Worm (Caenorhabditis elegans) whole organism, L1 larva: Measurements from ENCODE around the gene cnc-11.
A peak's percentile ranks its signal among the peaks of the same experiment; 100 is the strongest.

Experiments
- C04F5.9 ChIP-seq: sonication (generic microtip); optimal IDR thresholded peaks from 2 replicates; lab custom pipeline; 2016; ENCODE audit warnings: missing genetic modification characterization, missing compliant biosample characterization
- C16A3.4 ChIP-seq: fragments of 150-350 bp; optimal IDR thresholded peaks from 2 replicates; lab custom pipeline; 2014; ENCODE audit warnings: missing biosample characterization, missing genetic modification characterization
- aha-1 ChIP-seq: fragments of 150-350 bp; optimal IDR thresholded peaks from 2 replicates; lab custom pipeline; 2014; ENCODE audit warnings: missing biosample characterization, missing genetic modification characterization
- ama-1 ChIP-seq: fragments of 150-350 bp; optimal IDR thresholded peaks from 2 replicates; lab custom pipeline; 2014
- ceh-63 ChIP-seq: fragments of 200-800 bp; sonication (Bioruptor generic); optimal IDR thresholded peaks from 2 replicates; lab custom pipeline; 2018; ENCODE audit warnings: mild to moderate bottlenecking, missing genetic modification characterization, missing compliant biosample characterization
- ceh-82 ChIP-seq, 3 experiments: fragments of 150-350 bp in 1 of 3; sonication (generic microtip) in 2 of 3; optimal IDR thresholded peaks; 2 replicates each; lab custom pipeline; 2014 to 2017; ENCODE audit warnings: missing biosample characterization in 3 of 3, missing genetic modification characterization in 3 of 3
- ceh-88 ChIP-seq: fragments of 200-800 bp; sonication (Bioruptor generic); IDR thresholded peaks from 2 replicates; pipeline ENCODE4 v1.3.6; 2022; ENCODE audit warnings: missing genetic modification characterization, missing compliant biosample characterization
- ces-1 ChIP-seq: fragments of 150-350 bp; optimal IDR thresholded peaks from 2 replicates; lab custom pipeline; 2014; ENCODE audit warnings: missing biosample characterization, missing genetic modification reagents, missing genetic modification characterization
- dpl-1 ChIP-seq, 3 experiments: fragments of 150-350 bp in 2 of 3; sonication (generic microtip) in 1 of 3; optimal IDR thresholded peaks; 2 replicates each; lab custom pipeline; 2014 to 2017; ENCODE audit warnings: missing biosample characterization in 3 of 3, missing genetic modification characterization in 3 of 3, missing genetic modification reagents in 3 of 3
- dsc-1 ChIP-seq: sonication (generic microtip); optimal IDR thresholded peaks from 2 replicates; lab custom pipeline; 2016; ENCODE audit warnings: mild to moderate bottlenecking, missing genetic modification characterization, missing compliant biosample characterization
- efl-1 ChIP-seq, 4 experiments: fragments of 150-350 bp; optimal IDR thresholded peaks in 3 of 4; peaks in 1 of 4; 1 replicate in 1 of 4; 2 replicates in 3 of 4; lab custom pipeline; 2014; ENCODE audit warnings: missing biosample characterization in 2 of 4, missing genetic modification characterization in 2 of 4, missing genetic modification reagents in 2 of 4
- elt-2 ChIP-seq: sonication (generic microtip); optimal IDR thresholded peaks from 2 replicates; lab custom pipeline; 2016; ENCODE audit warnings: missing genetic modification characterization, mild to moderate bottlenecking, inconsistent platforms, missing compliant biosample characterization, missing genetic modification reagents
- fkh-10 ChIP-seq: sonication (generic microtip); optimal IDR thresholded peaks from 2 replicates; lab custom pipeline; 2017; ENCODE audit warnings: missing biosample characterization, missing genetic modification reagents, missing genetic modification characterization
- fkh-8 ChIP-seq: sonication (generic microtip); optimal IDR thresholded peaks from 2 replicates; lab custom pipeline; 2016; ENCODE audit warnings: mild to moderate bottlenecking, missing genetic modification characterization, missing compliant biosample characterization
- hpl-2 ChIP-seq: fragments of 150-350 bp; optimal IDR thresholded peaks from 2 replicates; lab custom pipeline; 2014; ENCODE audit warnings: missing biosample characterization, missing genetic modification reagents, missing genetic modification characterization
- irx-1 ChIP-seq: sonication (generic microtip); optimal IDR thresholded peaks from 2 replicates; lab custom pipeline; 2016; ENCODE audit warnings: missing genetic modification characterization, missing compliant biosample characterization
- jun-1 ChIP-seq: fragments of 150-350 bp; optimal IDR thresholded peaks from 2 replicates; lab custom pipeline; 2014; ENCODE audit warnings: missing biosample characterization, missing genetic modification reagents, missing genetic modification characterization
- lin-13 ChIP-seq: fragments of 150-350 bp; optimal IDR thresholded peaks from 2 replicates; lab custom pipeline; 2014; ENCODE audit warnings: missing biosample characterization, missing genetic modification reagents, missing genetic modification characterization
- lin-14 ChIP-seq: fragments of 200-800 bp; sonication (Bioruptor generic); optimal IDR thresholded peaks from 2 replicates; lab custom pipeline; 2018; ENCODE audit warnings: mild to moderate bottlenecking, missing genetic modification characterization, moderate library complexity, missing compliant biosample characterization
- lin-35 ChIP-seq, 2 experiments: fragments of 150-350 bp; optimal IDR thresholded peaks; 2 replicates each; lab custom pipeline; 2014; ENCODE audit warnings: missing biosample characterization in 2 of 2, missing genetic modification characterization in 2 of 2, missing genetic modification reagents in 2 of 2
- lsy-2 ChIP-seq, 2 experiments: fragments of 150-350 bp; optimal IDR thresholded peaks; 2 replicates each; lab custom pipeline; 2014; ENCODE audit warnings: missing biosample characterization in 2 of 2, missing genetic modification characterization in 2 of 2
- mdl-1 ChIP-seq, 2 experiments: fragments of 150-350 bp; optimal IDR thresholded peaks; 2 replicates each; lab custom pipeline; 2014 to 2017; ENCODE audit warnings: missing biosample characterization in 2 of 2, missing genetic modification characterization in 2 of 2, inconsistent platforms in 1 of 2
- mef-2 ChIP-seq: fragments of 150-350 bp; optimal IDR thresholded peaks from 2 replicates; lab custom pipeline; 2014; ENCODE audit warnings: missing biosample characterization, missing genetic modification characterization
- nhr-20 ChIP-seq: sonication (generic microtip); optimal IDR thresholded peaks from 2 replicates; lab custom pipeline; 2016; ENCODE audit warnings: mild to moderate bottlenecking, missing genetic modification characterization, missing compliant biosample characterization
- nhr-47 ChIP-seq: sonication (generic microtip); optimal IDR thresholded peaks from 2 replicates; lab custom pipeline; 2016; ENCODE audit warnings: mild to moderate bottlenecking, missing genetic modification characterization, moderate library complexity, missing compliant biosample characterization
- nhr-71 ChIP-seq: sonication (generic microtip); optimal IDR thresholded peaks from 2 replicates; lab custom pipeline; 2016; ENCODE audit warnings: mild to moderate bottlenecking, missing genetic modification characterization, moderate library complexity, missing compliant biosample characterization
- nhr-76 ChIP-seq: sonication (generic microtip); optimal IDR thresholded peaks from 2 replicates; lab custom pipeline; 2017; ENCODE audit warnings: missing biosample characterization, missing genetic modification characterization
- nhr-77 ChIP-seq: fragments of 150-350 bp; optimal IDR thresholded peaks from 2 replicates; lab custom pipeline; 2014; ENCODE audit warnings: missing biosample characterization, missing genetic modification characterization
- nhr-84 ChIP-seq: sonication (generic microtip); optimal IDR thresholded peaks from 2 replicates; lab custom pipeline; 2017; ENCODE audit warnings: missing biosample characterization, missing genetic modification characterization
- nhr-85 ChIP-seq: sonication (generic microtip); peaks from one replicate; lab custom pipeline; 2016; ENCODE audit warnings: missing genetic modification characterization, inconsistent platforms, missing compliant biosample characterization
- nhr-90 ChIP-seq: sonication (generic microtip); optimal IDR thresholded peaks from 2 replicates; lab custom pipeline; 2016; ENCODE audit warnings: mild to moderate bottlenecking, missing genetic modification characterization, missing compliant biosample characterization; ENCODE audit not compliant: poor library complexity
- pag-3 ChIP-seq: sonication (generic microtip); optimal IDR thresholded peaks from 2 replicates; lab custom pipeline; 2017; ENCODE audit warnings: missing genetic modification characterization, mild to moderate bottlenecking, missing compliant biosample characterization, antibody characterized with exemption, borderline replicate concordance; ENCODE audit not compliant: insufficient read depth
- skn-1 ChIP-seq: fragments of 150-350 bp; optimal IDR thresholded peaks from 2 replicates; lab custom pipeline; 2014; ENCODE audit warnings: missing biosample characterization, missing genetic modification characterization
- snu-23 ChIP-seq: sonication (generic microtip); optimal IDR thresholded peaks from 2 replicates; lab custom pipeline; 2016; ENCODE audit warnings: missing genetic modification characterization, missing compliant biosample characterization
- sup-37 ChIP-seq: fragments of 200-800 bp; sonication (Bioruptor generic); optimal IDR thresholded peaks from 2 replicates; lab custom pipeline; 2018; ENCODE audit warnings: mild to moderate bottlenecking, missing genetic modification characterization, missing compliant biosample characterization
- unc-30 ChIP-seq: sonication (generic microtip); optimal IDR thresholded peaks from 2 replicates; lab custom pipeline; 2017; ENCODE audit warnings: missing biosample characterization, missing genetic modification characterization
- unc-62 ChIP-seq: fragments of 150-350 bp; optimal IDR thresholded peaks from 2 replicates; lab custom pipeline; 2014; ENCODE audit warnings: missing biosample characterization, missing genetic modification reagents, missing genetic modification characterization
- vab-15 ChIP-seq: sonication (generic microtip); optimal IDR thresholded peaks from 2 replicates; lab custom pipeline; 2017; ENCODE audit warnings: missing genotype, mild to moderate bottlenecking, missing genetic modification characterization, missing compliant biosample characterization
- xbp-1 ChIP-seq: sonication (generic microtip); optimal IDR thresholded peaks from 2 replicates; lab custom pipeline; 2016; ENCODE audit warnings: missing genetic modification characterization, missing compliant biosample characterization
- zag-1 ChIP-seq: fragments of 150-350 bp; optimal IDR thresholded peaks from 2 replicates; lab custom pipeline; 2014; ENCODE audit warnings: missing biosample characterization, missing genetic modification characterization
- zip-4 ChIP-seq: fragments of 200-800 bp; sonication (Bioruptor generic); optimal IDR thresholded peaks from 2 replicates; lab custom pipeline; 2018; ENCODE audit warnings: mild to moderate bottlenecking, missing genetic modification characterization, moderate library complexity, missing compliant biosample characterization

The cnc-11 gene

ce11 chrV:1465932-1466331 is 23.8 kb downstream of the cnc-11 start:
- no peak for TF ChIP-seq ceh-88 (GFP tag; lab: Robert Waterston, UW)
- no peak for TF ChIP-seq efl-1 (optimal IDR thresholded peaks at IDR 0.05; lab: Kevin White, UChicago)
- peak in 1 of 2 experiments; percentile 40 for TF ChIP-seq efl-1 (GFP tag; optimal IDR thresholded peaks at IDR 0.05 in 1 of 2; lab: Kevin White, UChicago)
- no peak for TF ChIP-seq xbp-1 (tag; lab: Kevin White, UChicago)
- TF ChIP-seq sup-37 (GFP tag; lab: Kevin White, UChicago) = no peak
- no peak for TF ChIP-seq lin-13 (GFP tag; lab: Kevin White, UChicago)
- no peak for TF ChIP-seq mef-2
- TF ChIP-seq irx-1 = no peak
- TF ChIP-seq dpl-1 (GFP tag; optimal IDR thresholded peaks at IDR 0.05; lab: Kevin White, UChicago) = no peak

ce11 chrV:1466949-1467348 is 24.8 kb downstream of the cnc-11 start:
- TF ChIP-seq nhr-47 (tag; lab: Kevin White, UChicago) = peak; percentile 8
- TF ChIP-seq nhr-20 (tag; lab: Kevin White, UChicago) = peak; percentile 21
- peak in 1 of 2 experiments; percentile 11 for TF ChIP-seq mdl-1 (tag; optimal IDR thresholded peaks at IDR 0.05; lab: Kevin White, UChicago)
- no peak for TF ChIP-seq ceh-63 (GFP tag; lab: Kevin White, UChicago)
- peak; percentile 43 for TF ChIP-seq nhr-71 (tag; lab: Kevin White, UChicago)
- no peak for TF ChIP-seq dsc-1
- TF ChIP-seq nhr-84 = no peak
- peak in 2 of 3 experiments; percentile 6 to 15 for TF ChIP-seq ceh-82 (tag; optimal IDR thresholded peaks at IDR 0.05; lab: Kevin White, UChicago)
- TF ChIP-seq lsy-2 (tag; optimal IDR thresholded peaks at IDR 0.05; lab: Kevin White, UChicago) = peak in 1 of 2 experiments; percentile 3
- TF ChIP-seq ces-1 (GFP tag; lab: Kevin White, UChicago) = no peak
- TF ChIP-seq snu-23 (GFP tag; lab: Kevin White, UChicago) = peak; percentile 26
- TF ChIP-seq C04F5.9 (tag; lab: Kevin White, UChicago) = no peak
- TF ChIP-seq fkh-8 = peak; percentile 55
- peak; percentile 11 to 62 for TF ChIP-seq lin-35 (GFP tag; optimal IDR thresholded peaks at IDR 0.05; lab: Kevin White, UChicago)
- TF ChIP-seq unc-30 = no peak
- TF ChIP-seq efl-1 (optimal IDR thresholded peaks at IDR 0.05; lab: Kevin White, UChicago) = peak; percentile 8 to 17
- TF ChIP-seq efl-1 (GFP tag; optimal IDR thresholded peaks at IDR 0.05 in 1 of 2; lab: Kevin White, UChicago) = peak in 1 of 2 experiments; percentile 71
- TF ChIP-seq lin-14 (GFP tag; lab: Kevin White, UChicago) = no peak
- no peak for TF ChIP-seq hpl-2 (GFP tag; lab: Kevin White, UChicago)
- no peak for TF ChIP-seq jun-1 (tag; lab: Kevin White, UChicago)
- TF ChIP-seq aha-1 (tag; lab: Kevin White, UChicago) = no peak
- peak in 1 of 3 experiments; percentile 30 for TF ChIP-seq dpl-1 (GFP tag; optimal IDR thresholded peaks at IDR 0.05; lab: Kevin White, UChicago)
- TF ChIP-seq C16A3.4 (tag; lab: Kevin White, UChicago) = peak; percentile 10

- TF ChIP-seq C04F5.9 (tag; lab: Kevin White, UChicago) = no peak
- TF ChIP-seq nhr-47 (tag; lab: Kevin White, UChicago) = no peak
- TF ChIP-seq unc-62 (GFP tag; lab: Kevin White, UChicago) = no peak
- no peak for TF ChIP-seq ama-1 (lab: Kevin White, UChicago)
- no peak for TF ChIP-seq zag-1 (tag; lab: Kevin White, UChicago)
Measured at ce11 chrV:1467444-1467843, 25.3 kb downstream of the cnc-11 start, which contains the start of gene gid-8. Gene gid-8 (plus strand): TSS chrV:1467744.

- no peak for TF ChIP-seq pag-3
- TF ChIP-seq irx-1 = no peak
- no peak for TF ChIP-seq fkh-8
- TF ChIP-seq nhr-47 (tag; lab: Kevin White, UChicago) = no peak
- no peak for TF ChIP-seq zip-4 (GFP tag; lab: Kevin White, UChicago)
- no peak for TF ChIP-seq vab-15 (tag; lab: Kevin White, UChicago)
- TF ChIP-seq nhr-90 (tag; lab: Kevin White, UChicago) = no peak
- TF ChIP-seq nhr-77 (tag; lab: Kevin White, UChicago) = no peak
- TF ChIP-seq nhr-76 (tag; lab: Kevin White, UChicago) = no peak
- TF ChIP-seq nhr-20 (tag; lab: Kevin White, UChicago) = no peak
- TF ChIP-seq nhr-85 = no peak
- TF ChIP-seq efl-1 (optimal IDR thresholded peaks at IDR 0.05; lab: Kevin White, UChicago) = no peak
- no peak for TF ChIP-seq efl-1 (GFP tag; optimal IDR thresholded peaks at IDR 0.05 in 1 of 2; lab: Kevin White, UChicago)
- no peak for TF ChIP-seq lin-14 (GFP tag; lab: Kevin White, UChicago)
- no peak for TF ChIP-seq fkh-10 (GFP tag; lab: Kevin White, UChicago)
- TF ChIP-seq zag-1 (tag; lab: Kevin White, UChicago) = no peak
- TF ChIP-seq lin-35 (GFP tag; optimal IDR thresholded peaks at IDR 0.05; lab: Kevin White, UChicago) = no peak
- TF ChIP-seq skn-1 (tag; lab: Kevin White, UChicago) = no peak
- TF ChIP-seq elt-2 (tag; lab: Kevin White, UChicago) = no peak
- no peak for TF ChIP-seq lsy-2 (tag; optimal IDR thresholded peaks at IDR 0.05; lab: Kevin White, UChicago)
Measured at ce11 chrV:1468905-1469304, 26.8 kb downstream of the cnc-11 start.
